Worm (Caenorhabditis elegans) whole organism, midembryonic: ENCODE measurements around the gene C04E7.3.
"Not testable (repeated sequence)": the region's sequence is repeated elsewhere in the genome, so short reads cannot be mapped to it uniquely, and the experiment has no call there.

Experiments
- cog-1 ChIP-seq: sonication (generic microtip); optimal IDR thresholded peaks from 2 replicates; lab custom pipeline; 2016; ENCODE audit warnings: missing genetic modification characterization, missing compliant biosample characterization
- flt-1 ChIP-seq: fragments of 200-800 bp; sonication (Bioruptor generic); IDR thresholded peaks from 2 replicates; pipeline ENCODE4 v1.3.6; 2022; ENCODE audit warnings: missing genetic modification characterization, missing compliant biosample characterization
- klf-2 ChIP-seq: fragments of 200-800 bp; sonication (Bioruptor generic); conservative IDR thresholded peaks from 2 replicates; pipeline ENCODE4 v1.3.6; 2022; ENCODE audit warnings: missing genetic modification reagents, missing genetic modification characterization, missing compliant biosample characterization
- med-1 ChIP-seq: sonication (generic microtip); optimal IDR thresholded peaks from 2 replicates; lab custom pipeline; 2017; ENCODE audit warnings: missing genetic modification characterization, mild to moderate bottlenecking, missing compliant biosample characterization, antibody characterized with exemption, missing genetic modification reagents; ENCODE audit not compliant: insufficient read depth
- tab-1 ChIP-seq: fragments of 200-800 bp; sonication (Bioruptor generic); IDR thresholded peaks from 2 replicates; pipeline ENCODE4 v1.3.6; 2022; ENCODE audit warnings: missing genetic modification characterization, missing compliant biosample characterization

Gene C04E7.3

ce11 chrX:295726-296125 lies 51.3 kb downstream of the C04E7.3 start:
- TF ChIP-seq tab-1 (GFP tag; lab: Robert Waterston, UW) = no peak
- no peak for TF ChIP-seq cog-1 (tag; lab: Kevin White, UChicago)
- no peak for TF ChIP-seq flt-1

- not testable (repeated sequence) for TF ChIP-seq tab-1 (GFP tag; lab: Robert Waterston, UW); med-1; klf-2 (GFP tag; lab: Robert Waterston, UW)
Measured at ce11 chrX:286116-286515, 60.9 kb downstream of the C04E7.3 start, which contains the start of gene Y47C4A.1. TSS of gene Y47C4A.1 (minus strand) at chrX:286216.
